Fruit fly (Drosophila melanogaster) whole organism, embryonic: Measurements from ENCODE around the gene CG43402.

ENCODE experiments used
- CG10321 ChIP-seq: fragments of 200-800 bp; sonication (Bioruptor generic); IDR thresholded peaks from 2 replicates; pipeline ENCODE4 v1.3.6; 2022; ENCODE audit warnings: missing biosample characterization, missing genetic modification characterization
- CG10979 ChIP-seq: fragments of 200-800 bp; sonication (Bioruptor generic); optimal IDR thresholded peaks from 2 replicates; lab custom pipeline; 2018; ENCODE audit warnings: missing biosample characterization, mild to moderate bottlenecking, missing genetic modification characterization, moderate library complexity
- CG11695 ChIP-seq: fragments of 200-800 bp; sonication (Bioruptor generic); IDR thresholded peaks from 3 replicates; pipeline ENCODE4 v1.3.6; 2022; ENCODE audit warnings: missing biosample characterization, missing genetic modification characterization
- CG12659 ChIP-seq: fragments of 200-800 bp; sonication (Bioruptor generic); optimal IDR thresholded peaks from 3 replicates; lab custom pipeline; 2017; ENCODE audit warnings: mild to moderate bottlenecking, missing biosample characterization, missing genetic modification reagents, missing genetic modification characterization
- CG14710 ChIP-seq: fragments of 200-800 bp; sonication (Bioruptor generic); optimal IDR thresholded peaks from 3 replicates; lab custom pipeline; 2019; ENCODE audit warnings: missing biosample characterization, mild to moderate bottlenecking, missing genetic modification characterization, moderate library complexity
- CG1529 ChIP-seq: fragments of 200-800 bp; sonication (Bioruptor generic); optimal IDR thresholded peaks from 3 replicates; lab custom pipeline; 2018; ENCODE audit warnings: missing biosample characterization, missing genetic modification characterization
- CG15696 ChIP-seq: fragments of 200-800 bp; sonication (Bioruptor generic); optimal IDR thresholded peaks from 2 replicates; lab custom pipeline; 2019; ENCODE audit warnings: missing biosample characterization, mild to moderate bottlenecking, missing genetic modification characterization, moderate library complexity
- CG17829 ChIP-seq: fragments of 200-800 bp; optimal IDR thresholded peaks from 2 replicates; lab custom pipeline; 2019; ENCODE audit warnings: missing biosample characterization, mild to moderate bottlenecking, missing genetic modification characterization, moderate library complexity
- CG2875 ChIP-seq: fragments of 200-800 bp; sonication (Bioruptor generic); optimal IDR thresholded peaks from 2 replicates; lab custom pipeline; 2017; ENCODE audit warnings: missing biosample characterization, mild to moderate bottlenecking, missing genetic modification characterization, missing genetic modification reagents
- CG33557 ChIP-seq: fragments of 200-800 bp; sonication (Bioruptor generic); optimal IDR thresholded peaks from 2 replicates; lab custom pipeline; 2019; ENCODE audit warnings: missing biosample characterization, mild to moderate bottlenecking, missing genetic modification characterization, moderate library complexity
- CG34422 ChIP-seq: fragments of 200-800 bp; sonication (Bioruptor generic); IDR thresholded peaks from 3 replicates; pipeline ENCODE4 v1.3.6; 2022; ENCODE audit warnings: missing biosample characterization, missing genetic modification characterization
- CG42726 ChIP-seq: fragments of 200-800 bp; sonication (Bioruptor generic); IDR thresholded peaks from 2 replicates; pipeline ENCODE4 v1.3.6; 2022; ENCODE audit warnings: missing biosample characterization, missing genetic modification characterization; ENCODE audit not compliant: partially characterized antibody
- CG5953 ChIP-seq: fragments of 200-800 bp; sonication (Bioruptor generic); IDR thresholded peaks from 2 replicates; pipeline ENCODE4 v1.3.6; 2022; ENCODE audit warnings: missing biosample characterization, missing genetic modification characterization
- CG6683 ChIP-seq: fragments of 200-800 bp; sonication (Bioruptor generic); optimal IDR thresholded peaks from 2 replicates; lab custom pipeline; 2017; ENCODE audit warnings: missing biosample characterization, mild to moderate bottlenecking, missing genetic modification characterization, missing genetic modification reagents
- CG7372 ChIP-seq: fragments of 200-800 bp; sonication (Bioruptor generic); IDR thresholded peaks from 2 replicates; pipeline ENCODE4 v1.3.6; 2022; ENCODE audit warnings: missing biosample characterization, missing genetic modification characterization
- CG7786 ChIP-seq: fragments of 200-800 bp; sonication (Bioruptor generic); optimal IDR thresholded peaks from 2 replicates; lab custom pipeline; 2016; ENCODE audit warnings: missing biosample characterization, missing genetic modification characterization
- CG8359 ChIP-seq: fragments of 200-800 bp; sonication (Bioruptor generic); optimal IDR thresholded peaks from 2 replicates; lab custom pipeline; 2017; ENCODE audit warnings: missing biosample characterization, mild to moderate bottlenecking, missing genetic modification characterization, borderline replicate concordance
- CG9727 ChIP-seq: fragments of 200-800 bp; sonication (Bioruptor generic); optimal IDR thresholded peaks from 3 replicates; lab custom pipeline; 2017; ENCODE audit warnings: missing biosample characterization, mild to moderate bottlenecking, missing genetic modification characterization
- HLHmδ ChIP-seq: fragments of 200-800 bp; sonication (Bioruptor generic); optimal IDR thresholded peaks from 2 replicates; lab custom pipeline; 2018; ENCODE audit warnings: missing biosample characterization, mild to moderate bottlenecking, missing genetic modification characterization, moderate library complexity
- Hand ChIP-seq: fragments of 200-800 bp; sonication (Bioruptor generic); optimal IDR thresholded peaks from 2 replicates; lab custom pipeline; 2017; ENCODE audit warnings: mild to moderate bottlenecking, missing biosample characterization, missing genetic modification reagents, missing genetic modification characterization
- HmgZ ChIP-seq: fragments of 200-800 bp; sonication (Bioruptor generic); optimal IDR thresholded peaks from 2 replicates; lab custom pipeline; 2018; ENCODE audit warnings: missing biosample characterization, mild to moderate bottlenecking, missing genetic modification characterization
- Hmr ChIP-seq: fragments of 200-800 bp; sonication (Bioruptor generic); optimal IDR thresholded peaks from 3 replicates; lab custom pipeline; 2017; ENCODE audit warnings: mild to moderate bottlenecking, missing biosample characterization, missing genetic modification reagents, missing genetic modification characterization
- MESR4 ChIP-seq: fragments of 200-800 bp; sonication (Bioruptor generic); optimal IDR thresholded peaks from 2 replicates; lab custom pipeline; 2018; ENCODE audit warnings: missing biosample characterization, mild to moderate bottlenecking, missing genetic modification characterization, moderate library complexity
- PHDP ChIP-seq: fragments of 200-800 bp; sonication (Bioruptor generic); optimal IDR thresholded peaks from 3 replicates; lab custom pipeline; 2018; ENCODE audit warnings: missing biosample characterization, mild to moderate bottlenecking, missing genetic modification characterization, moderate library complexity
- Sox100B ChIP-seq: fragments of 200-800 bp; sonication (Bioruptor generic); optimal IDR thresholded peaks from 3 replicates; lab custom pipeline; 2018; ENCODE audit warnings: missing biosample characterization, mild to moderate bottlenecking, missing genetic modification characterization
- Tbp ChIP-seq: fragments of >200 bp; optimal IDR thresholded peaks from 2 replicates; lab custom pipeline; 2018; ENCODE audit warnings: missing biosample characterization, missing genetic modification characterization
- Usf ChIP-seq: fragments of 200-800 bp; sonication (Bioruptor generic); optimal IDR thresholded peaks from 2 replicates; lab custom pipeline; 2017; ENCODE audit warnings: missing genotype, missing biosample characterization, missing genetic modification characterization
- Vsx1 ChIP-seq: fragments of 200-800 bp; sonication (Bioruptor generic); optimal IDR thresholded peaks from 2 replicates; lab custom pipeline; 2017; ENCODE audit warnings: missing biosample characterization, mild to moderate bottlenecking, missing genetic modification characterization, missing genetic modification reagents
- aop ChIP-seq: fragments of 200-800 bp; sonication (Bioruptor generic); IDR thresholded peaks from 2 replicates; pipeline ENCODE4 v1.3.6; 2022; ENCODE audit warnings: missing biosample characterization, missing genetic modification characterization
- ase ChIP-seq: fragments of 200-800 bp; sonication (Bioruptor generic); IDR thresholded peaks from 3 replicates; pipeline ENCODE4 v1.3.6; 2022; ENCODE audit warnings: missing biosample characterization, missing genetic modification characterization
- bbx ChIP-seq: fragments of 200-800 bp; sonication (Bioruptor generic); IDR thresholded peaks from 2 replicates; pipeline ENCODE4 v1.3.6; 2022; ENCODE audit warnings: missing biosample characterization, missing genetic modification characterization; ENCODE audit not compliant: partially characterized antibody
- bsh ChIP-seq, 2 experiments: fragments of 200-800 bp; sonication (Bioruptor generic); optimal IDR thresholded peaks; 2 replicates each; lab custom pipeline; 2017 to 2018; ENCODE audit warnings: mild to moderate bottlenecking in 2 of 2, missing biosample characterization in 2 of 2, missing genetic modification characterization in 2 of 2, moderate library complexity in 1 of 2
- ci ChIP-seq: fragments of 200-800 bp; sonication (Bioruptor generic); IDR thresholded peaks from 3 replicates; pipeline ENCODE4 v1.3.6; 2022; ENCODE audit warnings: missing biosample characterization, missing genetic modification characterization
- dati ChIP-seq: fragments of 200-800 bp; sonication (Bioruptor generic); IDR thresholded peaks from 2 replicates; pipeline ENCODE4 v1.3.6; 2022; ENCODE audit warnings: missing biosample characterization, missing genetic modification characterization
- dimm ChIP-seq: fragments of 200-800 bp; sonication (Bioruptor generic); IDR thresholded peaks from 2 replicates; pipeline ENCODE4 v1.3.6; 2022; ENCODE audit warnings: missing biosample characterization, missing genetic modification characterization
- en ChIP-seq: fragments of 200-800 bp; sonication (Bioruptor generic); optimal IDR thresholded peaks from 2 replicates; lab custom pipeline; 2016; ENCODE audit warnings: missing biosample characterization, missing genetic modification characterization
- hb ChIP-seq: fragments of 200-800 bp; sonication (Bioruptor generic); IDR thresholded peaks from 3 replicates; pipeline ENCODE4 v1.3.6; 2022; ENCODE audit warnings: missing biosample characterization, missing genetic modification characterization; ENCODE audit not compliant: partially characterized antibody
- jigr1 ChIP-seq: fragments of 200-800 bp; sonication (Bioruptor generic); IDR thresholded peaks from 3 replicates; pipeline ENCODE4 v1.3.6; 2022; ENCODE audit warnings: missing biosample characterization, missing genetic modification characterization
- jumu ChIP-seq: fragments of 200-800 bp; sonication (Bioruptor generic); optimal IDR thresholded peaks from 3 replicates; lab custom pipeline; 2016; ENCODE audit warnings: missing biosample characterization, missing genetic modification characterization
- maf-S ChIP-seq: fragments of 200-800 bp; sonication (Bioruptor generic); optimal IDR thresholded peaks from 2 replicates; lab custom pipeline; 2016; ENCODE audit warnings: missing biosample characterization, missing genetic modification characterization
- mirr ChIP-seq: fragments of 200-800 bp; sonication (Bioruptor generic); optimal IDR thresholded peaks from 3 replicates; lab custom pipeline; 2018; ENCODE audit warnings: missing biosample characterization, mild to moderate bottlenecking, missing genetic modification characterization
- onecut ChIP-seq: fragments of 200-800 bp; sonication (Bioruptor generic); IDR thresholded peaks from 2 replicates; pipeline ENCODE4 v1.3.6; 2022; ENCODE audit warnings: missing biosample characterization, missing genetic modification characterization
- pita ChIP-seq: fragments of 200-800 bp; sonication (Bioruptor generic); optimal IDR thresholded peaks from 2 replicates; lab custom pipeline; 2017; ENCODE audit warnings: missing biosample characterization, mild to moderate bottlenecking, missing genetic modification characterization
- repo ChIP-seq: fragments of 200-800 bp; sonication (Bioruptor generic); optimal IDR thresholded peaks from 2 replicates; lab custom pipeline; 2016; ENCODE audit warnings: missing biosample characterization, missing genetic modification characterization
- row ChIP-seq: fragments of 200-800 bp; sonication (Bioruptor generic); IDR thresholded peaks from 3 replicates; pipeline ENCODE4 v1.3.6; 2022; ENCODE audit warnings: missing biosample characterization, missing genetic modification characterization
- sc ChIP-seq, 3 experiments: fragments of >200 bp in 2 of 3; fragments of 200-800 bp in 1 of 3; sonication (Bioruptor generic) in 1 of 3; optimal IDR thresholded peaks; 2 replicates in 2 of 3; 3 replicates in 1 of 3; lab custom pipeline; 2017; ENCODE audit warnings: mild to moderate bottlenecking in 1 of 3, missing biosample characterization in 1 of 3, missing genetic modification characterization in 1 of 3, missing genetic modification reagents in 1 of 3
- seq ChIP-seq: fragments of 200-800 bp; sonication (Bioruptor generic); IDR thresholded peaks from 2 replicates; pipeline ENCODE4 v1.3.6; 2022; ENCODE audit warnings: missing biosample characterization, missing genetic modification characterization
- tna ChIP-seq: fragments of 200-800 bp; sonication (Bioruptor generic); IDR thresholded peaks from 2 replicates; pipeline ENCODE4 v1.3.6; 2022; ENCODE audit warnings: missing biosample characterization, missing genetic modification characterization; ENCODE audit not compliant: partially characterized antibody
- tup ChIP-seq: fragments of 200-800 bp; sonication (Bioruptor generic); optimal IDR thresholded peaks from 2 replicates; lab custom pipeline; 2016; ENCODE audit warnings: missing biosample characterization, mild to moderate bottlenecking, missing genetic modification characterization, moderate library complexity
- twi ChIP-seq: fragments of 200-800 bp; optimal IDR thresholded peaks from 2 replicates; lab custom pipeline; 2019; ENCODE audit warnings: missing biosample characterization, mild to moderate bottlenecking, missing genetic modification characterization, moderate library complexity

CG43402 gene

dm6 chr2L:1399434-1399833 is 43.0 kb upstream of the CG43402 start (continued):
- TF ChIP-seq bbx (GFP tag; lab: Robert Waterston, UW) = 0 out of 2 replicates have a peak, but pooled peaks have one; percentile 9
- TF ChIP-seq CG5953 (GFP tag; lab: Robert Waterston, UW) = no peak
- TF ChIP-seq CG33557 (GFP tag; lab: Kevin White, UChicago) = peak; percentile 3
- TF ChIP-seq CG42726 (GFP tag; lab: Robert Waterston, UW) = no peak
- no peak for TF ChIP-seq Tbp (GFP tag; lab: Kevin White, UChicago)
- no peak for TF ChIP-seq tup (GFP tag; lab: Kevin White, UChicago)
- TF ChIP-seq Vsx1 (GFP tag; lab: Kevin White, UChicago) = no peak
- TF ChIP-seq ase = no peak
- no peak for TF ChIP-seq CG1529 (GFP tag; lab: Kevin White, UChicago)
- no peak for TF ChIP-seq CG7786 (GFP tag; lab: Kevin White, UChicago)
- TF ChIP-seq tna (GFP tag; lab: Robert Waterston, UW) = no peak
- TF ChIP-seq CG12659 (GFP tag; lab: Kevin White, UChicago) = no peak
- no peak for TF ChIP-seq aop (GFP tag; lab: Robert Waterston, UW)
- no peak for TF ChIP-seq CG14710 (tag; lab: Kevin White, UChicago)
- no peak for TF ChIP-seq mirr
- no peak for TF ChIP-seq Hmr
- peak; percentile 25 for TF ChIP-seq twi (tag; lab: Kevin White, UChicago)
- no peak for TF ChIP-seq seq (GFP tag; lab: Robert Waterston, UW)
- TF ChIP-seq CG10979 (tag; lab: Kevin White, UChicago) = no peak
- no peak for TF ChIP-seq jumu (GFP tag; lab: Kevin White, UChicago)
- TF ChIP-seq CG2875 (GFP tag; lab: Kevin White, UChicago) = no peak
- TF ChIP-seq en (GFP tag; lab: Kevin White, UChicago) = no peak
- no peak for TF ChIP-seq HLHmδ (GFP tag; lab: Kevin White, UChicago)
- no peak for TF ChIP-seq CG9727 (GFP tag; lab: Kevin White, UChicago)
- no peak for TF ChIP-seq jigr1 (GFP tag; lab: Robert Waterston, UW)
- TF ChIP-seq onecut (GFP tag; lab: Robert Waterston, UW) = no peak
- TF ChIP-seq pita (GFP tag; lab: Kevin White, UChicago) = no peak
- peak; percentile 61 for TF ChIP-seq CG10321 (GFP tag; lab: Robert Waterston, UW)
- TF ChIP-seq CG8359 (GFP tag; lab: Kevin White, UChicago) = no peak
- TF ChIP-seq HmgZ = no peak
- no peak for TF ChIP-seq dimm (GFP tag; lab: Robert Waterston, UW)
- no peak for TF ChIP-seq hb (GFP tag; lab: Robert Waterston, UW)
- no peak for TF ChIP-seq dati
- TF ChIP-seq row (GFP tag; lab: Robert Waterston, UW) = no peak
- no peak for TF ChIP-seq maf-S (GFP tag; lab: Kevin White, UChicago)
- no peak for TF ChIP-seq Usf (GFP tag; lab: Kevin White, UChicago)
- no peak for TF ChIP-seq sc (optimal IDR thresholded peaks at IDR 0.05; lab: Kevin White, UChicago)
- no peak for TF ChIP-seq sc (GFP tag; optimal IDR thresholded peaks at IDR 0.05; lab: Kevin White, UChicago)
- no peak for TF ChIP-seq Hand (GFP tag; lab: Kevin White, UChicago)
- TF ChIP-seq PHDP (tag; lab: Kevin White, UChicago) = no peak
- no peak for TF ChIP-seq Sox100B (GFP tag; lab: Kevin White, UChicago)
- TF ChIP-seq CG6683 (GFP tag; lab: Kevin White, UChicago) = no peak
- no peak for TF ChIP-seq CG34422 (GFP tag; lab: Robert Waterston, UW)
- TF ChIP-seq CG11695 (GFP tag; lab: Robert Waterston, UW) = no peak
- TF ChIP-seq CG7372 (GFP tag; lab: Robert Waterston, UW) = no peak
- TF ChIP-seq CG17829 = no peak
- TF ChIP-seq ci (GFP tag; lab: Robert Waterston, UW) = peak; percentile 44; the same call in 1 of the 3 replicates
- TF ChIP-seq repo = no peak
- TF ChIP-seq MESR4 (GFP tag; lab: Kevin White, UChicago) = no peak
- no peak for TF ChIP-seq CG15696 (tag; lab: Kevin White, UChicago)
- no peak for TF ChIP-seq bsh (GFP tag; optimal IDR thresholded peaks at IDR 0.05; lab: Kevin White, UChicago)
